Fruit fly (Drosophila melanogaster): ENCODE results near the gene CG31525.

The CG31525 gene

DNA sequence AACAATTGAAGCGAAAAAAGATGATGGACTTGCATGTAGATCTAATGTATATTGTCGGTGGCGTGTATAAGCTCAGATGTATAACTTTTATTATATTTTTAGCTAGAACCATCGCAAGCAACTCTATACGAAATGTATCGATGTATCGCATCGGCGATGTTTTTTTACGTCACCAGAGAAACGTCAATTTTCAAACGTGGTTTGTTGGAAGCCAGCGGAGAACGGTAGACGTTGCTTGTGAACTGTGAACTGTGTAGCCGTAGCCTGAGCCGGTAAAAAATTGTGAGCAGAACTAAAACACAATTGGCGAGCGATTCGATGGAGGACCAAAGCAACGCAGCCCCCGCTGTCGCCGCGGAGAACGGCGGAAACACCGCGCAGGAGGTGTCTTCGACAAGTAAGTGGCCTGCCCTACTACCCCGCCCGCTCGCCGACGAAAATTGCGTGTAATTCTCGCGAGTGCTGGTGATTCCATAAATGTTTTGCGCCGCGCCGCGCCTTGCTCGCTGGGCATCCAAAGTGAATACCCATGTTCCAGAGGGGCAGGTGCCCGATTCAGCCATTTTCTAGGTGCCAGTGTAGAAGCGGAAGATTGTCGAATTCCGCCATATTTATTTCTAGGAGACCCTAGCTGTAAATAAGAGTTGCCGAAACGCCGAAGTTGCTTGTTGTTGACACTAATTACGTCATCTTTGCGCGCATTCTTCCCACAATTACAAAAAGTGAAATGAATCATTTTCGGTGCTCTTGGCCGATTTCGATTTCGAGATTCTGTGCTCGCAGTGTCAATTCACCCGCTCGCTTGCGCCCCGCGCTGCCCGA lies 23.7 kb upstream of the CG31525 start, which contains the start of gene lost:
Gene lost, plus strand, starts transcription at position 193 of the 822 bp plus-strand sequence.
- TF ChIP-seq CG8478 (optimal IDR thresholded peaks at IDR 0.05) (no peak), CTCF (optimal IDR thresholded peaks at IDR 0.05) (no peak)

DNA sequence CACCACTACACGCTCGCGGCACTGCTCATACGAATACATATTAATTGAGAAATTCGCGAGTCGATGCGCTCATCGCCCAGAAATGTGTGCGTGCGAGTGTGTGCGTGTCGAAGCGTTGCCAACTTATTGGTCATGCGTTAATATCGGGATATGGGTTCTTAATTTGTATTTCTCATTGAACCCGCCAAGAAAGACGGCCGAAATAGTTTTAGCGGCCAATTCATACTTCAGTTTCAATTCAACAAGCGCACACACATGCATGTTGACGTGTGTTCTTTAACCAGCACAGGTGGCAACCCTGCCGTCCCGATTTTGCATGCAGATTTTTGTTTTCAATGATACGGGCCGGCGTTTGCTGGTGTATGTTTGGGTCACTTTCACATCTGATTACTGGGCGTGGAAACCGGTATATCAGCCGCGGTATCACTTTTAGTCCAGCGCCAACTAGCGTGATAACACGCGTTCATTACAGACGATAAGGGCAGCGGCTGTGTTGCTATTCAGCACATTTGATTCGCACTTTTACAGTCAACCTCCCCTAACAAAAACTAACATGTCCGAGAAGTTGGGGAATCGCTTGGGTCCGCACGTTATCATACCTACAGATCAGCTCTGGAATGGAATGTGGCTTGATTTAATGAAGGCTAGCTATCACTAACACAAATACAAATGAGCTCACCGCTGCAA lies 23.0 kb upstream of the CG31525 start:
- no peak for TF ChIP-seq CG8478 (optimal IDR thresholded peaks at IDR 0.05)
- no peak for TF ChIP-seq CTCF (optimal IDR thresholded peaks at IDR 0.05)

DNA sequence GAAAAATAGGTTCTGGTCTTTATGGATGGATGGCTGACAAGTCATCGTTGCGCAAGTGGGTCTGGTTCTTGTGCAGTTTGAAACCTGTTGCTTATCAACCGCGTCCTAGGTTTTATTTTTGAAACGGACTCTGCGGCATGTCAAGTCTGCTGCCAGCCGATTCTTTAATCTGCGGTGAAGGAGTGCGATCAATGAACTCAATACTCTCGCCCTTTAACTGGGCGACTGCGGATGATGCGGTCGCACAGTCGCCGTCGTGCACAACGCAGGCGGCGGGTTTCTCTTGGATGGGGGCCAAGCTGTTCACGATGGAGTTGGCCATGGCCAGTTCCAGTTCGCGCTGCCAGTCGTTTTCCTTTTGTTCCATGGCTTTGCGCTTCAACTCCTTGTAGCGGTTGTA lies 19.5 kb upstream of the CG31525 start:
- TF ChIP-seq CG8478 (optimal IDR thresholded peaks at IDR 0.05) (no peak), CTCF (optimal IDR thresholded peaks at IDR 0.05) (no peak)

DNA sequence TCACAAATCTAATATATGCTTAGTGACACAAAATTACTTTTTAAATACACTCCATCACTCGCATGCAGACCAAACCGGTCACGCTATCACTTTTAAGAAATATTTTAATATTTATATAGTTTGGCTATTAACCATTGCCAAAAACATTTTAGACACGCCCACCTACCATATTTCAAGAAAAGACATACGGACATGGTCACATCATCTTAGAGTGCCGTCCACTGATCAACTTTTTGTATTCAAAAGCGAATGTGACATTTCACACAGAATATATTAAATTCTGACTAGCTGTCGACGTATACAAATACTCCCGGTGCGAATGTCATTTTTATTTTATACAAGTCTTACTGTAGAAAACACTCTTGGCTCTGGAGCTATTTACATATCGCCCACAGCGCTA lies 10.7 kb upstream of the CG31525 start, which contains the start of gene CG31528:
Gene CG31528, plus strand, starts transcription at position 301 of the 400 bp plus-strand sequence.
- TF ChIP-seq CG8478 (optimal IDR thresholded peaks at IDR 0.05) (no peak), CTCF (optimal IDR thresholded peaks at IDR 0.05) (no peak)

DNA sequence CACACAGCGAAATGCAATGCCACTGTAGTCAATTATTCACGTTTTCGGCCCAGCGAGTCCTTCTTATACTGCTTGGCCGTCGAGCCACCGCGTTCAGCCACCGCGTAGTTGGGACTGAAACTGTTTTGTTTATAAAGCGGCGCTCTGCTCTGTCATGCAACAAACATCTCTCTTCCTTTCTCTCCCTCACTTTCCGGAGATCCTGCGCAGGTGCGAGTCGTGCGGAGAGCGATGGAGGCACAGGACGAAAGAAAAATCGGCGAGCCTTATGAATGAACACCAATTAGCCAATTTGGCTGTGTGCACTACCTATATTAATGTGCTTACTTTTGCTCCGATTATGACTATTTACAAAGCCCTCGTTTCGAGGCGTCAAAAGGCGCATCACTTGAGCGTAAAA lies 7.3 kb upstream of the CG31525 start, which contains the start of gene CG32944:
Gene CG32944, minus strand, starts transcription at position 97 of the 400 bp plus-strand sequence.
- TF ChIP-seq CTCF (optimal IDR thresholded peaks at IDR 0.05) (no peak), CG8478 (optimal IDR thresholded peaks at IDR 0.05) (no peak)

DNA sequence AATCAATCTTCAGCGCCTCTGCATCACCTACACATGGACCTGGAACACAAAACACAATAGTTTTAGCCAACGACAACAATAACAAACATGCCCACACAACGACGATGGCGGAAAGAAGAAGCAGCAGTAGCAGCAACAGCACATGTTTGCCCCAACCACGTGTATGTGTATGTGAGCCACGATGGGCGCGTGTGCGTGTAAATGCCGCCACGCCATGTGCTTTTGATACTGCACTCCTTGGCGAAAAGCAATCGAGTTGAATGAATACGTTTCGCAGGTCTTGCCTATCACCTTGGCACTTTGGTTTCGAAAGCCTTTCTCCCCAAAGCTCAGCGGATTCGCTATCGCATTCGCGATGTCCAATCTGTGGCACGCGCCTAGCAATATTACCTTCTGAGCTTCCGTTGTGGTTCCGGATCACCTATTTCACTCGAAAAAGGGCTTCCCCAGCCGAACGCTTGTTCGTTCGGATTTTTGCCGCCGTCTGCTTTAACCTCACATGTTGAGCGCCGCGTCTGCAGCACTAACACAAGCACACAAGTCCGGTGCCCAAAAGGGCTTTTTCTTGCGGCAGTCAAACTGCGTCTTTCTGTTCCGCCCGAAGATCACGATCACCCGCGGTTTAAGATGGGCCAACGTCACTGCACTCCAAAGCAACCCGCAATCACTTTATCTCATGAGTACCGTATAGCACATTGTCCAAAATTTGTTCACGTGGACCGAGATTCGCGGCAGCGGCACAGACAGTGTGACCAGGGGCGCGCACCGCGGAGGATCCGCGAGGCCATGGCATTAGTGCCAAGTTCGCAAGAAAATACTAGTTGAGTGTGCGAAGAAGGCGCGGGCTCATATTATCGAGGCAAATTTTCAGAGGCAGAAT lies 2.0 kb downstream of the CG31525 start, which contains the start of gene srl:
Gene srl, minus strand, starts transcription at position 751 of the 880 bp plus-strand sequence.
- TF ChIP-seq CG8478 (optimal IDR thresholded peaks at IDR 0.05) (no peak), CTCF (optimal IDR thresholded peaks at IDR 0.05) (peak in 1 of 2 experiments; percentile 17)

DNA sequence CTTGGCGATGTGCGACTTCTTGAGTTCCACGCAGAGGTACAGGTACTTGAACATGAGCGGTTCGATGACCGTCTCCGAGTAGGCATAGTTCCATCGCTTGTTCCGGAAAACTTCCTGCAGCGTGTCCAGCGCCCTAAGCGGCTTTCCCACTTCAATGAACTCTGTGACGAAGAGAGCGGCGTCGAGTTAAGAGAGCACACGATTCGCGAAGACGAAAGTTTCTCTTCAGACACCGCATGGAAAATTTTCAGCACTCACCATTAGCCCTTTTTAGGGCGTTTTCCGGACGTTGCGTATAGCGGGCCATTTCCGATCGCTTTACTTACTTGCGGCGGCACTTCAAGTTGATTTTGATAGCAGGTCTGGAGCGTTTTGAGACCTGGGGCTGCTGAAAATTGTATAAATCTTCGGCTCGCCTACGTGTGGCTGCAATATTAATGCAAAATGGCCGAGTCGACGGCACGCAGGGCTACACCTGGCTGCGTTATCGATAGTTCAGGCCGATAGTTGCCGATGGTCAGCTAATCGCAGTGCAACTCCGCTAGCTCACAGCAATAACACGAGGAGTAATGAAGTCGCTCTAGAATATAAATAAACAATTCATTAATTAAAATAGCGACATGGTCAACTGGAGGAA lies 6.7 kb downstream of the CG31525 start, which contains the start of the genes eIF3a and CG1074:
Gene eIF3a, minus strand, starts transcription at position 455 of the 637 bp plus-strand sequence.
Gene CG1074, plus strand, starts transcription at position 525 of the 637 bp plus-strand sequence.
- TF ChIP-seq CTCF (optimal IDR thresholded peaks at IDR 0.05): peak in 1 of 2 experiments; percentile 45
- TF ChIP-seq CG8478 (optimal IDR thresholded peaks at IDR 0.05): no peak

DNA sequence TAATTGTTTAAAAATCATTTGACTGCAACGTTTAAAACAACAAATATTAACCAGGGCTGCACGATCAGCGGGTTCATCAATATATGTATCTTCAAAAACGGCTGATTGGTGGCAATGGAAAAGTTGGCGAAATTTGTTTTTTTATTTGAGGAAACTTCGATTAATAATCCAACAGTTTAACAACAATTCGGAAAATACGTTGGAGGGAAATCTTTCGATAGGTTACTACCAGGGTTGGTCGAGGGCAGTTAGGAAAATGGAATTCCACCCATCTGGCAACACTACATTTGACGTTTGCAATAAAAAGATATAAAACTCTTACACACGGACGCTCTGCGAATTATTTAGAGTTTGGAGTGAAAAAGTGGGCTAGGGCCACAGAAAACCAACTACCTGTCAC lies 10.3 kb downstream of the CG31525 start, which contains the start of the genes Lipt2 and CG14650:
Gene Lipt2, minus strand, starts transcription at position 217 of the 400 bp plus-strand sequence.
Gene CG14650, plus strand, starts transcription at position 275 of the 400 bp plus-strand sequence.
- TF ChIP-seq CTCF (optimal IDR thresholded peaks at IDR 0.05): peak; percentile 8 to 9
- TF ChIP-seq CG8478 (optimal IDR thresholded peaks at IDR 0.05): no peak

DNA sequence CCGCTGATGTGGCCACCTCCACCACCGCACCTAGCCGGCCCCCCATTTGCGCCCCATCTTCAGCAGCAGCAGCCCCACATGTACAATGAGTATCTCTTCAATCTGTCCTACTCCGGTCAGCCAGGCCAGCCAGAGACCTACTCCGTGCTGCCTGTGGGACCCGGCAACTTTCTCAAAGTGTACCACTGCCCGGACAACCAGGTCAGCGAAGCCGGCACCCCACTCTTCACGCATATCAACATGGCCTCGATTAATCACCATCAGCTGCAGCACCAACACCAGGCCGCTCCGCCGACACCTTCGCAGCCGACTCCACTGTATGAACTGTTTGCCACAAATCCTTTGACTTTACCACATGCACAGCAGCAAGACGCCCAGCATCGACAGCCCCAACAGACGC lies 11.0 kb downstream of the CG31525 start:
- TF ChIP-seq CG8478 (optimal IDR thresholded peaks at IDR 0.05): no peak
- TF ChIP-seq CTCF (optimal IDR thresholded peaks at IDR 0.05): no peak

DNA sequence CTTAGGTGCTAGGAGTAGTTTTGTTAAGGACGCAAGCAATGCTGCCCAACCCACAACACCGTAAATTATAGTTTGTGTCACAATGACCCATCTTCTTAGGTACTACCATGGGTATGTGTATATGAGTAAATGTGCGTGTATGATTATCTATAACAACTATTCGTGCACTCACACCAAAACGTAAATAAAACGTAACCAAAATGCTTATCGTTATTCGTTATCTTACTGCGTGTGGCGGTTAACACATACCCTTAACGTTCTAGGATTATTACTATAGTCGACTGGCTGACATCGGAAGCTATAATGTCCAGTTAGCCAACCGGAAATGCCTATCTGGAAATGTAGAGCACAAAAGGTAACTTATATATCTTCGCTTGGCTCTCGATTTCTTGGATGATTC lies 18.3 kb downstream of the CG31525 start:
- TF ChIP-seq CG8478 (optimal IDR thresholded peaks at IDR 0.05): no peak
- no peak for TF ChIP-seq CTCF (optimal IDR thresholded peaks at IDR 0.05)

DNA sequence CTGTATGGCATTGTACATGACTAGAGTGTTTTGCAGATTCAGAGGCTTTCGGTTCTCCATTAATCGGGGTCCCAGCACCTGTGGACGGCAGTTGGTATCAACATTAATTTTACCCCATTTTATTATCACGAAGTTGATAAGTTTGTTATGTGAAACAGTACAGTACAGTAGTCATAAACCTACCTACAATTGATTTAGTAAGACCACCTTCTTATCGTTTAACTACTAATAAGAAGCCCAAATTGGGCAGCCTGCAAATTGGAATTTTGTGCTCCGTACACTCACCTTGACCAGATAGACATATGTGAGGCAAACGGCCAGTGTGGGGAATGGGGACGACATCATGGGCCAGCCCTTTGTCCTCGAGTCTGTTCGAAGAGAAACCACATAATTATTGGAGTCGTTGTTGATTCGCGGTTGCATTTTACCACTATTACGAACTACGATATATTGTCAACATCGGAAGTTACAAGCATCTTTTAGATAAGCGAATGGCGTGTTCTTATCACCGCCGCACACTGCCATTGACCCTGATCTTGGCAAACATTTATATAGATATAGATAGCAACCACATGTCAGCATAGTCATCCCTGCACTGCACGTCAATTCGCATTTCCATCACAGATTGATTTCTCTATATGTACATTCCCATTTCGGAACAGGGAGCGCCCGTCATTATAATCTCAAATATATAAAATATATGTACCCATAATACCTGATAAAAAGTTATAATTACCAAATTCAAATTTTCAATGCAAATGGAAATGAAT lies 19.8 kb downstream of the CG31525 start:
- TF ChIP-seq CG8478 (optimal IDR thresholded peaks at IDR 0.05): no peak
- no peak for TF ChIP-seq CTCF (optimal IDR thresholded peaks at IDR 0.05)

DNA sequence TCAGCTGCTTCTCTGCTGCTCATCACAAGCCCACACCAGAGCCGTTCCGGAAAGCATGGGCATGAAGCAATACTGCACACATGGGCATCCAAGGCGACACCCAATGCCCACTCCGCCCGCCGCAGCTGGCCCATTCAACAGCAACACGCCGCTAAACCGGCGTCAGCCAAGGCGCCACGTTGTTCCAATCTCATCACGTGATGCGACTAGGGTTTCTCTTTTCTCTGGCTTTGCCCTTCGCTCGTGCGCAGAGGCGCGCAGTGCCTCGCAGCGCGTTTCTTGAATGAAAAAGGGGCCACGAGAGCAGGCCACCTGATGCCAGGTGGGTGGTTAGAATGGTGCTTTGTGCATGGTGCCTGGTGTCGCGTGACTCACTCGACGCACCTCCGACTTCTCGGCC lies 22.4 kb downstream of the CG31525 start:
- TF ChIP-seq CTCF (optimal IDR thresholded peaks at IDR 0.05): no peak
- no peak for TF ChIP-seq CG8478 (optimal IDR thresholded peaks at IDR 0.05)

DNA sequence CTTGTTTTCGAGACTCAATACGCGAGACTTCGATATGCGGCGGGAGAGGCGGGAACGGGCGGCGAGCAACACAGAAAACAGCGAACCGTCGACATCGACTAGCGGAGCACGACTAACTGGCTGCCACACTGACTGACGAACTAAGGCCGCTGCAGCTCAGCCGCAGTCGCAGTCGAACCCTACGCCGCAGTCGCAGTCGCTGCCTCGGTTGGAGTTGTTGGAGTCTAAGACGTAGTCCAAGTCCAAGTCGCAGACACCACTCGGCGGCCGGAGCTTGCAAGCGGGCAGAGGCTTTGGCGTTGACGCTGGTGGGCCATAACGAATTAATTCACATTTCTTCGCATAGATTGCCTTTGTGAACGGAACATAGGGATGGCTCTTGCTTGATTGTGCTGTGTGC lies 23.9 kb downstream of the CG31525 start:
- TF ChIP-seq CG8478 (optimal IDR thresholded peaks at IDR 0.05): no peak
- no peak for TF ChIP-seq CTCF (optimal IDR thresholded peaks at IDR 0.05)

All from S2 (cell line).